Worm (Caenorhabditis elegans): ENCODE measurements around the gene oig-1.

DNA sequence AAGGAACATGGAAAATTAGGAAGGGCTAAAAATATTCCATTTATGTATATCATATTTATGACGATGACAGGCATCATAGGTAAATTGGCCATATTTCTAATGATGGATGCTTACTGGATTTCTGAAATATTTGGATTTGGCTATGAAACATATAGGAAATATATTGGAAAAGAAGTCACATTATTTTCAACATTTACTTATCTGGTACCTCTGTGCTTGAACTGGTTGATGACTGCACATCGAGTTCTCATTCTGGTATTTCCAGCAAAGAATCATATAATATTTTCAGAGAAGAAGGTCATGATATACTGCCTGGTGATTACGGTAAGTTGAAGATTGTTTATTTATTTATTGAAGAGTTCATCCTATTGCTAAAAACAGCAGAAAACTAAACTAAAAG, 7.2 kb upstream of the oig-1 start, which contains the start of gene srxa-5:
- TF ChIP-seq ets-4 (GFP tag; optimal IDR thresholded peaks at IDR 0.05) (no peak), madf-10 (tag; optimal IDR thresholded peaks at IDR 0.05) (no peak), somi-1 (GFP tag; optimal IDR thresholded peaks at IDR 0.05) (no peak), F57C9.4 (tag; optimal IDR thresholded peaks at IDR 0.05) (no peak), hmg-1.2 (GFP tag; IDR thresholded peaks at IDR 0.05) (no peak), repo-1 (tag; optimal IDR thresholded peaks at IDR 0.05) (no peak), chd-7 (tag; optimal IDR thresholded peaks at IDR 0.05) (no peak), bed-1 (GFP tag; IDR thresholded peaks at IDR 0.05) (no peak), unc-62 (GFP tag; optimal IDR thresholded peaks at IDR 0.05) (no peak), snpc-3.4 (tag; optimal IDR thresholded peaks at IDR 0.05) (no peak), F23B12.7 (tag; optimal IDR thresholded peaks at IDR 0.05; ENCODE audit: insufficient read depth) (no peak), B0336.3 (GFP tag; IDR thresholded peaks at IDR 0.05) (no peak)
